Worm (Caenorhabditis elegans) whole organism, early embryonic: ENCODE data around the gene gcy-8.

Source experiments
- B0310.2 ChIP-seq: sonication (generic microtip); optimal IDR thresholded peaks from 2 replicates; lab custom pipeline; 2016; ENCODE audit warnings: mild to moderate bottlenecking, missing genetic modification characterization, missing compliant biosample characterization
- F13C5.2 ChIP-seq: sonication (generic microtip); optimal IDR thresholded peaks from 2 replicates; lab custom pipeline; 2017; ENCODE audit warnings: mild to moderate bottlenecking, missing genetic modification characterization, inconsistent platforms, missing compliant biosample characterization
- aly-1 ChIP-seq: sonication (generic microtip); optimal IDR thresholded peaks from 2 replicates; lab custom pipeline; 2016; ENCODE audit warnings: missing genetic modification characterization, missing compliant biosample characterization
- ama-1 ChIP-seq: fragments of 150-350 bp; optimal IDR thresholded peaks from 2 replicates; lab custom pipeline; 2014
- ceh-13 ChIP-seq: fragments of 200-800 bp; sonication (Bioruptor generic); optimal IDR thresholded peaks from 2 replicates; lab custom pipeline; 2018; ENCODE audit warnings: mild to moderate bottlenecking, missing genetic modification characterization, missing compliant biosample characterization
- ceh-36 ChIP-seq: sonication (generic microtip); optimal IDR thresholded peaks from 2 replicates; lab custom pipeline; 2016; ENCODE audit warnings: missing genetic modification characterization, inconsistent platforms, missing compliant biosample characterization
- ets-7 ChIP-seq: sonication (generic microtip); optimal IDR thresholded peaks from 2 replicates; lab custom pipeline; 2016; ENCODE audit warnings: missing genotype, missing genetic modification characterization, missing compliant biosample characterization
- flt-1 ChIP-seq: fragments of 200-800 bp; sonication (Bioruptor generic); IDR thresholded peaks from 2 replicates; pipeline ENCODE4 v1.3.6; 2022; ENCODE audit warnings: missing genetic modification characterization, missing compliant biosample characterization
- hmbx-1 ChIP-seq: sonication (generic microtip); optimal IDR thresholded peaks from 2 replicates; lab custom pipeline; 2016; ENCODE audit warnings: mild to moderate bottlenecking, missing genetic modification characterization, missing compliant biosample characterization
- hmg-4 ChIP-seq: fragments of 200-800 bp; sonication (Bioruptor generic); optimal IDR thresholded peaks from 2 replicates; lab custom pipeline; 2018; ENCODE audit warnings: mild to moderate bottlenecking, missing genetic modification characterization, missing compliant biosample characterization
- hnd-1 ChIP-seq: sonication (generic microtip); optimal IDR thresholded peaks from 2 replicates; lab custom pipeline; 2016; ENCODE audit warnings: missing genetic modification characterization, missing compliant biosample characterization
- pes-1 ChIP-seq: fragments of 200-800 bp; sonication (Bioruptor generic); IDR thresholded peaks from 2 replicates; pipeline ENCODE4 v1.3.6; 2022; ENCODE audit warnings: missing genetic modification reagents, missing genetic modification characterization, missing compliant biosample characterization
- scrt-1 ChIP-seq: fragments of 200-800 bp; sonication (Bioruptor generic); IDR thresholded peaks from 2 replicates; pipeline ENCODE4 v1.3.6; 2022; ENCODE audit warnings: missing genetic modification characterization, missing compliant biosample characterization
- sea-1 ChIP-seq: fragments of 200-800 bp; sonication (Bioruptor generic); conservative IDR thresholded peaks from 2 replicates; pipeline ENCODE4 v1.3.6; 2022; ENCODE audit warnings: missing genetic modification characterization, missing compliant biosample characterization
- tbx-11 ChIP-seq: fragments of 200-800 bp; sonication (Bioruptor generic); IDR thresholded peaks from 2 replicates; pipeline ENCODE4 v1.3.6; 2022; ENCODE audit warnings: missing genetic modification characterization, missing compliant biosample characterization
- tbx-37 ChIP-seq: fragments of 200-800 bp; sonication (Bioruptor generic); conservative IDR thresholded peaks from 2 replicates; pipeline ENCODE4 v1.3.6; 2022; ENCODE audit warnings: missing genetic modification reagents, missing genetic modification characterization, missing compliant biosample characterization
- tra-4 ChIP-seq: sonication (generic microtip); optimal IDR thresholded peaks from 2 replicates; lab custom pipeline; 2017; ENCODE audit warnings: missing genetic modification characterization, missing compliant biosample characterization

gcy-8 gene

ce11 chrIV:7917881-7918280 lies 10.1 kb upstream of the gcy-8 start:
- TF ChIP-seq scrt-1 (GFP tag; lab: Robert Waterston, UW) (no peak), ets-7 (no peak), hmbx-1 (no peak), F13C5.2 (no peak), ceh-36 (tag; lab: Kevin White, UChicago) (no peak), aly-1 (tag; lab: Kevin White, UChicago) (no peak), tbx-11 (GFP tag; lab: Robert Waterston, UW) (no peak), hmg-4 (GFP tag; lab: Kevin White, UChicago) (no peak), B0310.2 (tag; lab: Kevin White, UChicago) (no peak), pes-1 (GFP tag; lab: Robert Waterston, UW) (no peak), flt-1 (GFP tag; lab: Robert Waterston, UW) (no peak), hnd-1 (tag; lab: Kevin White, UChicago) (no peak), tbx-37 (no peak), ceh-13 (no peak), tra-4 (no peak), ama-1 (no peak), sea-1 (no peak)

DNA sequence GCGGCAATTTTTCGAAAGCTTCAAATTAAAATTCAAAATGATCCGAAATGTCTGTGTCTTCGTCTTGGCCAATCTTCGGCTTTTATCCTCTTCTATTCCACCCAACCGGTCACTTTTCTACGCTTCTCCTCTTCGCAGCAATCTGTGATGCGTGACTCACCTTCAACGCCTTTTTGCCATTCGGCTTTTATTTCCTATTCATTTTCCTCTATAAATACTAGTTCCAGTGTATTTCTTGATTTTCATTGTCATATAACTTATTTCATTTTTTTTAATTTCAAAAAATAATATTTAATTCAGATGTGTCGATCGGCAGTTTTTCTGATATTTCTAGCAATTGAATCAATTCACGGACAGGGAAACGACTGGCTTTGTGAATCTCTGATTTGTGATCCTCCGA lies 7.8 kb upstream of the gcy-8 start, which contains the start of gene C49H3.16:
Gene C49H3.16 (plus strand): TSS at position 301 of the 400 bp plus-strand sequence.
- TF ChIP-seq hmg-4 (GFP tag; lab: Kevin White, UChicago) (no peak), ets-7 (no peak), ama-1 (no peak), tbx-11 (GFP tag; lab: Robert Waterston, UW) (no peak), tra-4 (no peak), pes-1 (GFP tag; lab: Robert Waterston, UW) (no peak), F13C5.2 (no peak), aly-1 (tag; lab: Kevin White, UChicago) (no peak), sea-1 (no peak), flt-1 (GFP tag; lab: Robert Waterston, UW) (no peak), hnd-1 (tag; lab: Kevin White, UChicago) (no peak), ceh-36 (tag; lab: Kevin White, UChicago) (no peak), B0310.2 (tag; lab: Kevin White, UChicago) (no peak), ceh-13 (no peak), hmbx-1 (no peak), scrt-1 (GFP tag; lab: Robert Waterston, UW) (no peak)

DNA sequence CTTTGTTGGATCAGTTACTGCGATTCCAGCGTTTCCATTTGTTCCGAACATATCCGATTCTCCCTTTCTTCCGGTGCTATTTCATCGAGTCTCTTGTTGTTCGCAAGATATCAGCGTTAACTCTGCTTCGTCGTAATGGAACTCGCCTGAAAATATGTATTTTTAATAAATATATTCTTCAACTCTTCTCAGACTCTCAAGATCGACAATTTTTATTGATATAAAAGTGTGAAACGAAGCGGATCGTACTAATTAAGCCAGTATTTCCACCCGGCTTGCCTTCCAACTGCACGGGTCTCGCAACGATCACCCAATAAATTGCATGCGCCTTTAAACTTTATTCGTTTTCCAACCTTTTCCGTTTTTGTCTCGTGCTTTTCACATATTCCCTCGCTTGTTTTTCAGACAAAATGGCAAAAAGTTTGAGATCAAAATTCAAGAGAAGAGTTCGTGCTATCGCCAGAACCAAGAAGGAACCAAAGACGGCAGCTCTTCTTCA lies 3.9 kb upstream of the gcy-8 start, which contains the start of the genes xpo-3 and C49H3.3:
Gene xpo-3 (minus strand): TSS at position 51 of the 499 bp plus-strand sequence.
Gene C49H3.3 (plus strand): TSS at position 369 of the 499 bp plus-strand sequence.
- TF ChIP-seq sea-1 (no peak), hmbx-1 (no peak), ama-1 (no peak), F13C5.2 (no peak), aly-1 (tag; lab: Kevin White, UChicago) (no peak), pes-1 (GFP tag; lab: Robert Waterston, UW) (no peak), hmg-4 (GFP tag; lab: Kevin White, UChicago) (no peak), hnd-1 (tag; lab: Kevin White, UChicago) (no peak), ets-7 (no peak), B0310.2 (tag; lab: Kevin White, UChicago) (no peak), tbx-37 (no peak), ceh-36 (tag; lab: Kevin White, UChicago) (no peak), scrt-1 (GFP tag; lab: Robert Waterston, UW) (no peak)

- TF ChIP-seq tra-4 (no peak), ceh-13 (no peak), tbx-37 (no peak), pes-1 (GFP tag; lab: Robert Waterston, UW) (no peak), scrt-1 (GFP tag; lab: Robert Waterston, UW) (no peak), tbx-11 (GFP tag; lab: Robert Waterston, UW) (no peak), hmg-4 (GFP tag; lab: Kevin White, UChicago) (no peak), sea-1 (no peak), ama-1 (no peak), aly-1 (tag; lab: Kevin White, UChicago) (no peak), ceh-36 (tag; lab: Kevin White, UChicago) (no peak), ets-7 (no peak), hmbx-1 (no peak)
These were observed 2.8 kb upstream of the gcy-8 start for ce11 chrIV:7924975-7925828.

ce11 chrIV:7926102-7926840 lies 1.7 kb upstream of the gcy-8 start, which contains the start of gene rps-2:
TSS of gene rps-2 (minus strand) at chrIV:7926391.
- TF ChIP-seq sea-1 (no peak), ceh-13 (no peak), pes-1 (GFP tag; lab: Robert Waterston, UW) (no peak), ama-1 (no peak), F13C5.2 (peak; percentile 35), flt-1 (GFP tag; lab: Robert Waterston, UW) (no peak), scrt-1 (GFP tag; lab: Robert Waterston, UW) (no peak), tbx-37 (no peak), B0310.2 (tag; lab: Kevin White, UChicago) (no peak), tbx-11 (GFP tag; lab: Robert Waterston, UW) (peak; percentile 8; the same call in 1 of the 2 replicates), ceh-36 (tag; lab: Kevin White, UChicago) (no peak), aly-1 (tag; lab: Kevin White, UChicago) (no peak), tra-4 (no peak), hnd-1 (tag; lab: Kevin White, UChicago) (no peak), hmbx-1 (no peak), ets-7 (no peak), hmg-4 (GFP tag; lab: Kevin White, UChicago) (no peak)

ce11 chrIV:7927218-7927617 lies 734 bp upstream of the gcy-8 start, which contains the start of gene C49H3.12:
TSS of gene C49H3.12 (minus strand) at chrIV:7927318.
- no peak for TF ChIP-seq hnd-1 (tag; lab: Kevin White, UChicago)
- no peak for TF ChIP-seq ceh-36 (tag; lab: Kevin White, UChicago)
